Comparison of ENCODE assay signal across 2 fruit fly cellular contexts in the genomic region with DNA sequence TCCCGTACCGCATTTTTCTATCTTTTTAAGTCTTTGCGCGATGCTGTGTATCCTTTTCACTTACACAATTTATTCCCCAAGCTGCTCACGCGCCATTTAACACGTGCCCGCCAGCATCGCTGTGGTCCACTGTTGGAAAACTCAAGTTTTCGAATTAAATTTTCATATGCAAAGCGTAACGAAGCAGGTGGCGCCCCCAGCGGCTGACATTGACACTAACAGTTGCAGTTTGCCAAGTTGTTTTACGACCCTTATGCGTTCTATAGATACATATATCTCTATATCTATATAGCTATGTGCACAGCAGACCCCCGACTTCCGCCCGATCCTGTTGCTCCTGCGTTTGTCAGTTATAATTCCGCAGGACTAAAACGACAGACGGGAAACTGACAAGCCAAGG.
TF ChIP-seq lines count a peak whose summit lies in the region.

No protein-coding gene starts in this region.

- TF ChIP-seq CTCF in S2 (optimal IDR thresholded peaks at IDR 0.05; lab: Kevin White, UChicago) = peak; percentile 75 to 76
- peak; percentile 78 for TF ChIP-seq CTCF in whole organism, embryonic (GFP tag; optimal IDR thresholded peaks at IDR 0.05; lab: Kevin White, UChicago)

TF ChIP-seq in whole organism, embryonic, 481 proteins besides CTCF, POLR2A, EP300 and RAD21:
- no peak for TF ChIP-seq CG7271 (tag; optimal IDR thresholded peaks at IDR 0.05; lab: Kevin White, UChicago)
- no peak for TF ChIP-seq hth (optimal IDR thresholded peaks at IDR 0.05; lab: Kevin White, UChicago)
- peak; percentile 45 for TF ChIP-seq Ets65A (GFP tag; lab: Kevin White, UChicago)
TF ChIP-seq in whole organism, embryonic: peak in this region for 1.
